Fruit fly (Drosophila melanogaster): ENCODE measurements around the gene CG3191.

DNA sequence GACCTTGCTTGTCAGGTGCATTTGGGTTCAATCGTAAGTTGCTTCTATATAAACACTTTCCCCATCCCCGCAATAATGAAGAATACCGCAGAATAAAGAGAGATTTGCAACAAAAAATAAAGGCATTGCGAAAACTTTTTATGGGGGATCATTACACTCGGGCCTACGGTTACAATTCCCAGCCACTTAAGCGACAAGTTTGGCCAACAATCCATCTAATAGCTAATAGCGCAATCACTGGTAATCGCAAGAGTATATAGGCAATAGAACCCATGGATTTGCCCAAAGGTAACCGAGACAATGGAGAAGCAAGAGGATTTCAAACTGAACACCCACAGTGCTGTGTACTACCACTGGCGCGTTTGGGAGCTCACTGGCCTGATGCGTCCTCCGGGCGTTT is 5.9 kb downstream of the CG3191 start, which contains the start of gene Or2a:
- TF ChIP-seq CG8301 (tag; optimal IDR thresholded peaks at IDR 0.05) (no peak), CG8159 (tag; optimal IDR thresholded peaks at IDR 0.05) (no peak), CG34367 (tag; optimal IDR thresholded peaks at IDR 0.05) (no peak), CG4496 (GFP tag; IDR thresholded peaks at IDR 0.05) (no peak), CG32121 (GFP tag; IDR thresholded peaks at IDR 0.05) (no peak), Ets98B (GFP tag; IDR thresholded peaks at IDR 0.05) (no peak)
